Fruit fly (Drosophila melanogaster): ENCODE data around the gene CG14042.

CG14042 gene

dm6 chr2L:5080225-5080867, 42.8 kb downstream of the CG14042 start:
- no peak for TF ChIP-seq salm (tag; optimal IDR thresholded peaks at IDR 0.05)
- no peak for TF ChIP-seq emc (GFP tag; optimal IDR thresholded peaks at IDR 0.05)
- TF ChIP-seq gt (GFP tag; IDR thresholded peaks at IDR 0.05), result no peak
- no peak for TF ChIP-seq CG2120 (GFP tag; optimal IDR thresholded peaks at IDR 0.05)
- TF ChIP-seq stwl (tag; optimal IDR thresholded peaks at IDR 0.05), result no peak
- no peak for TF ChIP-seq HLH54F (GFP tag; optimal IDR thresholded peaks at IDR 0.05)
- TF ChIP-seq CG16863 (GFP tag; optimal IDR thresholded peaks at IDR 0.05), result no peak
- TF ChIP-seq Xbp1 (GFP tag; optimal IDR thresholded peaks at IDR 0.05), result no peak
- no peak for TF ChIP-seq hbn (GFP tag; IDR thresholded peaks at IDR 0.05; ENCODE audit: partially characterized antibody)
- TF ChIP-seq ap (GFP tag; IDR thresholded peaks at IDR 0.05), result no peak
- no peak for TF ChIP-seq onecut (GFP tag; IDR thresholded peaks at IDR 0.05)
- TF ChIP-seq zfh1 (GFP tag; IDR thresholded peaks at IDR 0.05), result 0 out of 3 replicates have a peak, but pooled peaks have one; percentile 28
- no peak for TF ChIP-seq CG12769 (tag; optimal IDR thresholded peaks at IDR 0.05)
- no peak for TF ChIP-seq CG8089 (GFP tag; optimal IDR thresholded peaks at IDR 0.05)
- no peak for TF ChIP-seq CG17802 (tag; optimal IDR thresholded peaks at IDR 0.05)
- TF ChIP-seq CG14667 (GFP tag; IDR thresholded peaks at IDR 0.05), result no peak
- no peak for TF ChIP-seq gro (GFP tag; optimal IDR thresholded peaks at IDR 0.05)
- TF ChIP-seq CG7839 (tag; optimal IDR thresholded peaks at IDR 0.05), result no peak
- TF ChIP-seq caup (GFP tag; optimal IDR thresholded peaks at IDR 0.05; ENCODE audit: severe bottlenecking), result no peak
- TF ChIP-seq CG12071 (GFP tag; optimal IDR thresholded peaks at IDR 0.05), result no peak
- TF ChIP-seq Sox100B (GFP tag; optimal IDR thresholded peaks at IDR 0.05), result no peak
- TF ChIP-seq CG4424 (GFP tag; optimal IDR thresholded peaks at IDR 0.05), result no peak
- no peak for TF ChIP-seq CG10979 (tag; optimal IDR thresholded peaks at IDR 0.05)
- TF ChIP-seq ind (GFP tag; optimal IDR thresholded peaks at IDR 0.05), result peak; percentile 10
- no peak for TF ChIP-seq Dp (GFP tag; optimal IDR thresholded peaks at IDR 0.05)
- peak; percentile 16 for TF ChIP-seq grau (tag; optimal IDR thresholded peaks at IDR 0.05)
- TF ChIP-seq ase (GFP tag; IDR thresholded peaks at IDR 0.05), result no peak
- TF ChIP-seq unpg (GFP tag; optimal IDR thresholded peaks at IDR 0.05), result peak; percentile 2
- TF ChIP-seq Blimp-1 (GFP tag; optimal IDR thresholded peaks at IDR 0.05), result no peak
- TF ChIP-seq Sry-δ (GFP tag; optimal IDR thresholded peaks at IDR 0.05), result no peak
- no peak for TF ChIP-seq BEAF-32 (GFP tag; optimal IDR thresholded peaks at IDR 0.05)
- TF ChIP-seq CG1832 (GFP tag; optimal IDR thresholded peaks at IDR 0.05), result peak; percentile 14
- no peak for TF ChIP-seq jing (GFP tag; optimal IDR thresholded peaks at IDR 0.05)
- TF ChIP-seq CG12391 (tag; optimal IDR thresholded peaks at IDR 0.05), result peak; percentile 16
- no peak for TF ChIP-seq Scr (GFP tag; IDR thresholded peaks at IDR 0.05; ENCODE audit: partially characterized antibody)
- no peak for TF ChIP-seq CG7745 (tag; optimal IDR thresholded peaks at IDR 0.05)
- no peak for TF ChIP-seq NFAT (GFP tag; IDR thresholded peaks at IDR 0.05)
- TF ChIP-seq CG2712 (tag; optimal IDR thresholded peaks at IDR 0.05), result peak; percentile 14
- TF ChIP-seq B-H1 (GFP tag; IDR thresholded peaks at IDR 0.05), result no peak
- TF ChIP-seq CG9437 (GFP tag; optimal IDR thresholded peaks at IDR 0.05), result no peak
- TF ChIP-seq ssp (GFP tag; IDR thresholded peaks at IDR 0.05), result no peak
- TF ChIP-seq lmd (GFP tag; IDR thresholded peaks at IDR 0.05), result no peak
- TF ChIP-seq CG31365 (tag; optimal IDR thresholded peaks at IDR 0.05), result no peak
- no peak for TF ChIP-seq Vsx1 (GFP tag; optimal IDR thresholded peaks at IDR 0.05)
- no peak for TF ChIP-seq Taf1 (GFP tag; IDR thresholded peaks at IDR 0.05)
- TF ChIP-seq grn (GFP tag; optimal IDR thresholded peaks at IDR 0.05), result no peak
- TF ChIP-seq CG13894 (tag; optimal IDR thresholded peaks at IDR 0.05), result no peak
- peak; percentile 20 for TF ChIP-seq CG13424 (tag; optimal IDR thresholded peaks at IDR 0.05)
- TF ChIP-seq ro (GFP tag; IDR thresholded peaks at IDR 0.05), result no peak
- no peak for TF ChIP-seq CrebB (tag; optimal IDR thresholded peaks at IDR 0.05)
